Fruit fly (Drosophila melanogaster): ENCODE measurements around the gene GCS1.

GCS1 gene

DNA sequence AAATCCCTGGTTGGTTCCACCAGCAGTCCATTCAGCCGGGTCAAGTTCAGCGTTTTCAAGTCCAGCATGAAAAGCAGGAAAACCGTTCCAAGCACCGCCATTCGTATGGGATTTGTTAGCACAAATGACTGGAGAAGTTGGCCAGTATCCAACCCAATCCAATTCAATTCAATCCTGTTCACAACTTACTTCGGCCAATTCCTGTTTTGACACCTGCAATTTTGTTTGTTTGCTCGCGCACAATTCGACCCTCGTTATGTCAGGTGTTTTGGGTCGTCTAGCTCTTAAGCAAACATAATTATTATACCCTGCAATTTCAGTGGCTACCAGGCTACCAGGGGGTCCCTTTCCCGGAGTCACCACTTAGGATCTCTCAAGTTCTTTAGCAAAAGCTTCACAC lies 36.7 kb downstream of the GCS1 start, which contains the start of gene Ir10a:
Gene Ir10a, minus strand, starts transcription at position 101 of the 400 bp plus-strand sequence.
- no peak for TF ChIP-seq zfh1 (GFP tag; IDR thresholded peaks at IDR 0.05)
- no peak for TF ChIP-seq CG10565 (GFP tag; optimal IDR thresholded peaks at IDR 0.05)
- no peak for TF ChIP-seq CG16813 (GFP tag; IDR thresholded peaks at IDR 0.05; ENCODE audit: partially characterized antibody)
- TF ChIP-seq Dp (GFP tag; optimal IDR thresholded peaks at IDR 0.05), result no peak
- TF ChIP-seq dan (GFP tag; IDR thresholded peaks at IDR 0.05), result no peak
- TF ChIP-seq CG12155 (GFP tag; optimal IDR thresholded peaks at IDR 0.05), result no peak
- TF ChIP-seq Rfx (GFP tag; IDR thresholded peaks at IDR 0.05), result no peak
- TF ChIP-seq CG9932 (GFP tag; IDR thresholded peaks at IDR 0.05), result no peak
- no peak for TF ChIP-seq D19B (GFP tag; optimal IDR thresholded peaks at IDR 0.05)
- TF ChIP-seq BtbVII (GFP tag; optimal IDR thresholded peaks at IDR 0.05), result no peak
- no peak for TF ChIP-seq Fer1 (GFP tag; optimal IDR thresholded peaks at IDR 0.05)
- TF ChIP-seq CG1529 (GFP tag; optimal IDR thresholded peaks at IDR 0.05), result no peak
- TF ChIP-seq Lpt (GFP tag; optimal IDR thresholded peaks at IDR 0.05), result no peak

DNA sequence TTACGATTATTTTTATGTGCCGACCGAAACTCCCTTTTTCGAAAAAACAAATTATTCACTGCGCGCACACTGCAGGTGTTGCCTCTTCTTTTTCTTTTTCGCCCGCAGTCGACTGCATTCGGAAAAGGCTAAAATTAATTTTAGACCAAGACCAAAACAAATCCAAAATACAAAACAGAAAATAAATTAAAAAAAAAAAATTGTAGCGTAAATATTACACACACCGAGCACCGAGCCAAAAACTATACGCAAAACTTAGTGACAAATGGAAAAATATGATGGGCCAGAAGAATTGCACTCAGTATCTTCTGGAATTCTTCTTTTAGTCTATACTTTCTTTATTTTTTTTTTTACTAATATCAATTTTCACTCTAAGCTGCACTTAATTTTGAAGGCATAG lies 45.1 kb downstream of the GCS1 start, which contains the start of gene CG44422:
Gene CG44422, minus strand, starts transcription at position 101 of the 400 bp plus-strand sequence.
- TF ChIP-seq Drgx (GFP tag; IDR thresholded peaks at IDR 0.05) (no peak), sob (GFP tag; IDR thresholded peaks at IDR 0.05) (no peak), CG16815 (GFP tag; optimal IDR thresholded peaks at IDR 0.05) (no peak), CG42726 (GFP tag; IDR thresholded peaks at IDR 0.05; ENCODE audit: partially characterized antibody) (no peak), Hsf (GFP tag; optimal IDR thresholded peaks at IDR 0.05) (no peak), kni (GFP tag; optimal IDR thresholded peaks at IDR 0.05) (no peak), ken (GFP tag; IDR thresholded peaks at IDR 0.05) (no peak), lmd (GFP tag; IDR thresholded peaks at IDR 0.05) (no peak), fd96Cb (tag; optimal IDR thresholded peaks at IDR 0.05) (no peak)

DNA sequence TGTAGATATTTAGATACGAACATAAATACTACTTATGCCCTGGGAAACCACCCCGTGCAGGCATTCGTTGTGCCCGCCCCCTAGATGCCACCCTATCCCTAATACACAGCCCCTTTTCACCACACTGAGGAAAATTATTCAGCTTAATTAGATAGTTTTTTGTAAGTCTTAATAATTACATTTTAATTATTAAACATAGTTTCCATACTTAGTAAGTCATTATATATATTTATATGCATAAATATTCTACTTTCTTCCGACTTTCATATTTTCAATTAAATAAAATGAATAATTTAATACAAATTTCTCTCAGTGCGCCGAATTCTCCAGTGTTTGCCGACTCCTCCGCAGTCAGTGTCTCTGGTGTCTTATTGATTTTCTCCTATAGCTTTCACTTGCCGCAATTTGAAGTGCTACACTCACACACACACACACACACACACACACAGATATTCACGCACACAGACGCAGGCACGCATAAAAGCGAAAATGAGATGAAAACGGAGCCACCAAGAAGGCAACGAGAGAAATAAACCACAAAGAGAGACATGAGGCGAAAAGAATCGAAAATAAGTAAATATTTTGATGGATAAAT lies 52.3 kb downstream of the GCS1 start:
- TF ChIP-seq CG2116 (GFP tag; optimal IDR thresholded peaks at IDR 0.05), result no peak
- no peak for TF ChIP-seq gfzf (GFP tag; optimal IDR thresholded peaks at IDR 0.05)
- no peak for TF ChIP-seq Hmx (GFP tag; optimal IDR thresholded peaks at IDR 0.05)
- no peak for TF ChIP-seq Dref (GFP tag; IDR thresholded peaks at IDR 0.05)
- no peak for TF ChIP-seq MBD-R2 (GFP tag; IDR thresholded peaks at IDR 0.05)
- no peak for TF ChIP-seq nmo (GFP tag; optimal IDR thresholded peaks at IDR 0.05)
- TF ChIP-seq sim (GFP tag; IDR thresholded peaks at IDR 0.05), result no peak
- no peak for TF ChIP-seq shn (GFP tag; optimal IDR thresholded peaks at IDR 0.05)
- TF ChIP-seq mam (GFP tag; optimal IDR thresholded peaks at IDR 0.05), result no peak
- TF ChIP-seq Vsx1 (GFP tag; optimal IDR thresholded peaks at IDR 0.05), result no peak
- no peak for TF ChIP-seq Bteb2 (GFP tag; optimal IDR thresholded peaks at IDR 0.05)
- TF ChIP-seq cad (GFP tag; optimal IDR thresholded peaks at IDR 0.05), result no peak
- no peak for TF ChIP-seq jumu (GFP tag; optimal IDR thresholded peaks at IDR 0.05)
- TF ChIP-seq CG3281 (GFP tag; optimal IDR thresholded peaks at IDR 0.05), result peak; percentile 39
- no peak for TF ChIP-seq pros (GFP tag; optimal IDR thresholded peaks at IDR 0.05)
- peak; percentile 2 for TF ChIP-seq CoRest (tag; optimal IDR thresholded peaks at IDR 0.05)
- TF ChIP-seq Awh (GFP tag; IDR thresholded peaks at IDR 0.05), result no peak
- peak; percentile 8 for TF ChIP-seq BtbVII (GFP tag; optimal IDR thresholded peaks at IDR 0.05)
- no peak for TF ChIP-seq CG15011 (GFP tag; optimal IDR thresholded peaks at IDR 0.05)
- TF ChIP-seq danr (GFP tag; IDR thresholded peaks at IDR 0.05), result no peak
- TF ChIP-seq ewg (GFP tag; optimal IDR thresholded peaks at IDR 0.05), result no peak
- no peak for TF ChIP-seq CG3726 (GFP tag; IDR thresholded peaks at IDR 0.05)
- TF ChIP-seq kah (GFP tag; optimal IDR thresholded peaks at IDR 0.05), result no peak
- no peak for TF ChIP-seq ap (GFP tag; IDR thresholded peaks at IDR 0.05)
- TF ChIP-seq Atf-2 (GFP tag; optimal IDR thresholded peaks at IDR 0.05), result no peak
- TF ChIP-seq Sox102F (GFP tag; optimal IDR thresholded peaks at IDR 0.05), result peak; percentile 6
- TF ChIP-seq CG11695 (GFP tag; IDR thresholded peaks at IDR 0.05), result no peak
- TF ChIP-seq CG8924 (tag; optimal IDR thresholded peaks at IDR 0.05), result peak; percentile 23
- no peak for TF ChIP-seq ara (GFP tag; IDR thresholded peaks at IDR 0.05)
